Worm (Caenorhabditis elegans): Measurements from ENCODE around the gene Y49F6B.9.
"Not testable (repeated sequence)": the region's sequence is repeated elsewhere in the genome, so short reads cannot be mapped to it uniquely, and the experiment has no call there.

Y49F6B.9 gene

ce11 chrII:3473744-3474143 lies 25.4 kb downstream of the Y49F6B.9 start, which contains the start of gene sdz-32:
sdz-32 (plus strand) TSS chrII:3474044.
- no peak for TF ChIP-seq lin-32 (GFP tag; optimal IDR thresholded peaks at IDR 0.05)
- no peak for TF ChIP-seq ces-1 (GFP tag; optimal IDR thresholded peaks at IDR 0.05)
- no peak for TF ChIP-seq unc-62 (GFP tag; optimal IDR thresholded peaks at IDR 0.05)
- no peak for TF ChIP-seq cnd-1 (tag; optimal IDR thresholded peaks at IDR 0.05)
- no peak for TF ChIP-seq tbx-8 (GFP tag; optimal IDR thresholded peaks at IDR 0.05)
- no peak for TF ChIP-seq M03D4.4 (tag; optimal IDR thresholded peaks at IDR 0.05)
- no peak for TF ChIP-seq mls-2 (tag; optimal IDR thresholded peaks at IDR 0.05)
- TF ChIP-seq nhr-28 (tag; optimal IDR thresholded peaks at IDR 0.05), result no peak
- no peak for TF ChIP-seq ceh-39 (tag; optimal IDR thresholded peaks at IDR 0.05)
- no peak for TF ChIP-seq mab-5 (tag; optimal IDR thresholded peaks at IDR 0.05)
- no peak for TF ChIP-seq elt-1 (tag; optimal IDR thresholded peaks at IDR 0.05; ENCODE audit: borderline replicate concordance, insufficient read depth)
- no peak for TF ChIP-seq ceh-83 (GFP tag; optimal IDR thresholded peaks at IDR 0.05)
- no peak for TF ChIP-seq mep-1 (tag; optimal IDR thresholded peaks at IDR 0.05)
- no peak for TF ChIP-seq ztf-11 (tag; optimal IDR thresholded peaks at IDR 0.05)
- TF ChIP-seq flh-1 (GFP tag; optimal IDR thresholded peaks at IDR 0.05), result no peak

- TF ChIP-seq nhr-76 (tag; optimal IDR thresholded peaks at IDR 0.05) (no peak), tbx-8 (GFP tag; optimal IDR thresholded peaks at IDR 0.05) (no peak)
These were observed 26.4 kb downstream of the Y49F6B.9 start, which contains the start of gene Y49F6B.6 for ce11 chrII:3472817-3473216. Y49F6B.6 (plus strand) TSS chrII:3473117.

- TF ChIP-seq unc-62 (GFP tag; optimal IDR thresholded peaks at IDR 0.05), result no peak
- TF ChIP-seq cnd-1 (tag; optimal IDR thresholded peaks at IDR 0.05), result no peak
- TF ChIP-seq elt-3 (tag; optimal IDR thresholded peaks at IDR 0.05), result no peak
These were observed 26.9 kb downstream of the Y49F6B.9 start, which contains the start of gene Y49F6B.12 for ce11 chrII:3472316-3472715. Y49F6B.12 (minus strand) TSS chrII:3472416.

- TF ChIP-seq ceh-83 (GFP tag; optimal IDR thresholded peaks at IDR 0.05), result no peak
- no peak for TF ChIP-seq M03D4.4 (tag; optimal IDR thresholded peaks at IDR 0.05)
- no peak for TF ChIP-seq nhr-237 (tag; optimal IDR thresholded peaks at IDR 0.05)
- TF ChIP-seq bed-3 (GFP tag; optimal IDR thresholded peaks at IDR 0.05), result no peak
- no peak for TF ChIP-seq flh-1 (GFP tag; optimal IDR thresholded peaks at IDR 0.05)
- no peak for TF ChIP-seq ztf-11 (tag; optimal IDR thresholded peaks at IDR 0.05)
- TF ChIP-seq elt-3 (tag; optimal IDR thresholded peaks at IDR 0.05), result no peak
- TF ChIP-seq cnd-1 (tag; optimal IDR thresholded peaks at IDR 0.05), result no peak
- no peak for TF ChIP-seq nhr-28 (tag; optimal IDR thresholded peaks at IDR 0.05)
- TF ChIP-seq mls-2 (tag; optimal IDR thresholded peaks at IDR 0.05), result no peak
These were observed 27.6 kb downstream of the Y49F6B.9 start, which contains the start of gene Y49F6B.13 for ce11 chrII:3471603-3472002. Y49F6B.13 (minus strand) TSS chrII:3471703.

ce11 chrII:3470549-3470948 lies 28.6 kb downstream of the Y49F6B.9 start, which contains the start of gene Y49F6B.20:
Y49F6B.20 (minus strand) TSS chrII:3470649.
- TF ChIP-seq elt-3 (tag; optimal IDR thresholded peaks at IDR 0.05) (no peak), unc-62 (GFP tag; optimal IDR thresholded peaks at IDR 0.05) (no peak), nhr-2 (tag; optimal IDR thresholded peaks at IDR 0.05) (no peak), unc-39 (tag; optimal IDR thresholded peaks at IDR 0.05) (no peak), nhr-76 (tag; optimal IDR thresholded peaks at IDR 0.05) (no peak), bed-3 (GFP tag; optimal IDR thresholded peaks at IDR 0.05) (no peak)

- not testable (repeated sequence) for TF ChIP-seq ces-1 (GFP tag; optimal IDR thresholded peaks at IDR 0.05); bed-3 (GFP tag; optimal IDR thresholded peaks at IDR 0.05); nhr-12 (tag; optimal IDR thresholded peaks at IDR 0.05)
These were observed 34.6 kb downstream of the Y49F6B.9 start, which contains the start of gene C16C8.10 for ce11 chrII:3464580-3464979. C16C8.10 (minus strand) TSS chrII:3464680.

- TF ChIP-seq elt-1 (tag; optimal IDR thresholded peaks at IDR 0.05; ENCODE audit: borderline replicate concordance, insufficient read depth), result no peak
- no peak for TF ChIP-seq flh-1 (GFP tag; optimal IDR thresholded peaks at IDR 0.05)
- TF ChIP-seq ceh-83 (GFP tag; optimal IDR thresholded peaks at IDR 0.05), result no peak
- TF ChIP-seq elt-3 (tag; optimal IDR thresholded peaks at IDR 0.05), result no peak
- no peak for TF ChIP-seq ceh-43 (GFP tag; optimal IDR thresholded peaks at IDR 0.05)
- TF ChIP-seq nhr-237 (tag; optimal IDR thresholded peaks at IDR 0.05), result no peak
- no peak for TF ChIP-seq ces-1 (GFP tag; optimal IDR thresholded peaks at IDR 0.05)
- no peak for TF ChIP-seq ham-2 (GFP tag; optimal IDR thresholded peaks at IDR 0.05)
- no peak for TF ChIP-seq mls-2 (tag; optimal IDR thresholded peaks at IDR 0.05)
- no peak for TF ChIP-seq pha-4 (tag; optimal IDR thresholded peaks at IDR 0.05)
- no peak for TF ChIP-seq ceh-39 (tag; optimal IDR thresholded peaks at IDR 0.05)
- no peak for TF ChIP-seq tbx-8 (GFP tag; optimal IDR thresholded peaks at IDR 0.05)
These were observed 36.1 kb downstream of the Y49F6B.9 start, which contains the start of gene C16C8.9 for ce11 chrII:3463097-3463496. C16C8.9 (minus strand) TSS chrII:3463197.
